Worm (Caenorhabditis elegans): ENCODE measurements around the gene ZK1098.9.

DNA sequence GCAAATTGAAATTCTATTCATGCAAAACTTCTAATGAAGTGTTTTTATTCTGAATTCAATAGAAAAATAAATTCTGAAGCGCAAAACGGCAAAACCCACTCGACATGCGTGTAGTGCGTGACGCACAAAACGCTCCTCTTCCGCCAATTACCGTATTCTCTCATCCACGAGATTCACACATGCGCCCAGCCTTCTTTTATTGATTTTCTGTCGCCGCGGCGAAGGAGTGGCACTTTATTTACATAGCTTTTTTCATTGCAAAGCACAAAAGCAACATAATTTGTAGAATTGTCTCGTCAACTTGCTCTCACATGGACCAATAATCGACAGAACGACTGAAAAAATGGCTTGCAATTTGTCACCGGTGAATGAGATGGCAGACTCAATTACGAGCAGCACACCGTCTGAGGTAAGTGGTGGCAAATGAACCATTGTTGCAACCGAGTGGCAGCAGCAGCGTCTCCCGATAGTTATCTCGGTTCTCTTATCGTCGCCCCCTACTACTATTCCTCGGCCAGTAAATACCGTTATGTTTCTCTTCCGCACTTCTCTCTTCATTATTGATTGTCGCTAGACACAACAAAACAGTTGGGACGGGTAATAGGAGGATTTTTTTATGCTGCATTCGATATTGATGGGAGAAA, 1.9 kb downstream of the ZK1098.9 start, which contains the start of gene unc-16:
- no peak for TF ChIP-seq snpc-4 (tag; optimal IDR thresholded peaks at IDR 0.05)
- peak; percentile 91 for TF ChIP-seq pha-4 (tag; optimal IDR thresholded peaks at IDR 0.05)
- TF ChIP-seq elt-3 (tag; optimal IDR thresholded peaks at IDR 0.05), result no peak
- TF ChIP-seq unc-39 (tag; optimal IDR thresholded peaks at IDR 0.05), result no peak
- peak; percentile 49 for TF ChIP-seq elt-1 (tag; optimal IDR thresholded peaks at IDR 0.05; ENCODE audit: borderline replicate concordance, insufficient read depth)
- TF ChIP-seq mep-1 (tag; optimal IDR thresholded peaks at IDR 0.05), result peak; percentile 78
- no peak for TF ChIP-seq blmp-1 (tag; optimal IDR thresholded peaks at IDR 0.05)
